Fruit fly (Drosophila melanogaster) whole organism, prepupa: Measurements from ENCODE around the gene TTLL6B.
A peak's percentile ranks its signal among the peaks of the same experiment; 100 is the strongest.

Source experiments
- Blimp-1 ChIP-seq: fragments of 200-800 bp; sonication (Bioruptor generic); optimal IDR thresholded peaks from 3 replicates; lab custom pipeline; 2017; ENCODE audit warnings: missing biosample characterization, missing genetic modification characterization, mild to moderate bottlenecking, moderate library complexity, missing genetic modification reagents
- CG10631 ChIP-seq: fragments of 200-800 bp; sonication (Bioruptor generic); optimal IDR thresholded peaks from 2 replicates; lab custom pipeline; 2016; ENCODE audit warnings: missing biosample characterization, missing genetic modification characterization
- CG10669 ChIP-seq: fragments of 200-800 bp; sonication (Bioruptor generic); optimal IDR thresholded peaks from 3 replicates; lab custom pipeline; 2018; ENCODE audit warnings: missing biosample characterization, mild to moderate bottlenecking, missing genetic modification characterization, moderate library complexity
- CG11294 ChIP-seq: fragments of 200-800 bp; sonication (Bioruptor generic); IDR thresholded peaks from 2 replicates; pipeline ENCODE4 v1.3.6; 2022; ENCODE audit warnings: missing biosample characterization, missing genetic modification characterization
- CG15336 ChIP-seq: fragments of 200-800 bp; sonication (Bioruptor generic); IDR thresholded peaks from 2 replicates; pipeline ENCODE4 v1.3.6; 2022; ENCODE audit warnings: missing biosample characterization, missing genetic modification characterization
- CG1621 ChIP-seq: fragments of 200-800 bp; sonication (Bioruptor generic); optimal IDR thresholded peaks from 3 replicates; lab custom pipeline; 2018; ENCODE audit warnings: missing biosample characterization, mild to moderate bottlenecking, missing genetic modification characterization
- CG16779 ChIP-seq: fragments of 200-800 bp; sonication (Bioruptor generic); optimal IDR thresholded peaks from 3 replicates; lab custom pipeline; 2017; ENCODE audit warnings: missing biosample characterization, mild to moderate bottlenecking, missing genetic modification characterization
- CG31627 ChIP-seq: fragments of 200-800 bp; sonication (Bioruptor generic); optimal IDR thresholded peaks from 3 replicates; lab custom pipeline; 2016; ENCODE audit warnings: missing biosample characterization, missing genetic modification characterization
- CG34406 ChIP-seq: fragments of 200-800 bp; sonication (Bioruptor generic); optimal IDR thresholded peaks from 3 replicates; lab custom pipeline; 2016; ENCODE audit warnings: missing biosample characterization, missing genetic modification characterization
- CG3919 ChIP-seq: fragments of 200-800 bp; sonication (Bioruptor generic); optimal IDR thresholded peaks from 3 replicates; lab custom pipeline; 2016; ENCODE audit warnings: missing biosample characterization, missing genetic modification characterization
- CG4318 ChIP-seq: fragments of 200-800 bp; sonication (Bioruptor generic); optimal IDR thresholded peaks from 3 replicates; lab custom pipeline; 2017; ENCODE audit warnings: missing biosample characterization, mild to moderate bottlenecking, missing genetic modification characterization
- CG6163 ChIP-seq: fragments of 200-800 bp; sonication (Bioruptor generic); IDR thresholded peaks from 3 replicates; pipeline ENCODE4 v1.3.6; 2022; ENCODE audit warnings: missing biosample characterization, missing genetic modification characterization
- CG6276 ChIP-seq: fragments of 200-800 bp; sonication (Bioruptor generic); optimal IDR thresholded peaks from 2 replicates; lab custom pipeline; 2017; ENCODE audit warnings: missing biosample characterization, mild to moderate bottlenecking, missing genetic modification characterization
- CG6792 ChIP-seq: fragments of 200-800 bp; sonication (Bioruptor generic); optimal IDR thresholded peaks from 3 replicates; lab custom pipeline; 2016; ENCODE audit warnings: missing biosample characterization, missing genetic modification characterization
- CG6808 ChIP-seq: fragments of 200-800 bp; sonication (Bioruptor generic); optimal IDR thresholded peaks from 3 replicates; lab custom pipeline; 2017; ENCODE audit warnings: missing biosample characterization, missing genetic modification characterization, mild to moderate bottlenecking, moderate library complexity, missing genetic modification reagents
- CG6854 ChIP-seq: fragments of 200-800 bp; sonication (Bioruptor generic); optimal IDR thresholded peaks from 2 replicates; lab custom pipeline; 2017; ENCODE audit warnings: missing biosample characterization, mild to moderate bottlenecking, missing genetic modification characterization
- CG7368 ChIP-seq: fragments of 200-800 bp; sonication (Bioruptor generic); optimal IDR thresholded peaks from 3 replicates; lab custom pipeline; 2016; ENCODE audit warnings: missing biosample characterization, missing genetic modification characterization
- CG8632 ChIP-seq: fragments of 200-800 bp; sonication (Bioruptor generic); optimal IDR thresholded peaks from 3 replicates; lab custom pipeline; 2016; ENCODE audit warnings: missing biosample characterization, missing genetic modification characterization
- CG9139 ChIP-seq: fragments of 200-800 bp; sonication (Bioruptor generic); optimal IDR thresholded peaks from 3 replicates; lab custom pipeline; 2017; ENCODE audit warnings: missing biosample characterization, mild to moderate bottlenecking, missing genetic modification characterization
- Eip75B ChIP-seq: fragments of 200-800 bp; sonication (Bioruptor generic); optimal IDR thresholded peaks from 3 replicates; lab custom pipeline; 2016; ENCODE audit warnings: missing biosample characterization, missing genetic modification characterization
- Eip78C ChIP-seq: fragments of 200-800 bp; sonication (Bioruptor generic); peaks from one replicate; lab custom pipeline; 2016; ENCODE audit warnings: missing biosample characterization, missing genetic modification characterization
- Ets21C ChIP-seq: fragments of 200-800 bp; sonication (Bioruptor generic); optimal IDR thresholded peaks from 3 replicates; lab custom pipeline; 2016; ENCODE audit warnings: missing biosample characterization, missing genetic modification characterization
- Ets96B ChIP-seq: fragments of 200-800 bp; optimal IDR thresholded peaks from 2 replicates; lab custom pipeline; 2019; ENCODE audit warnings: missing biosample characterization, mild to moderate bottlenecking, missing genetic modification characterization, moderate library complexity
- Gug ChIP-seq: fragments of 200-800 bp; sonication (Bioruptor generic); IDR thresholded peaks from 2 replicates; pipeline ENCODE4 v1.3.6; 2022; ENCODE audit warnings: missing biosample characterization, missing genetic modification characterization
- Hr38 ChIP-seq: sonication (Bioruptor generic); optimal IDR thresholded peaks from 2 replicates; lab custom pipeline; 2016; ENCODE audit warnings: missing biosample characterization, missing genetic modification characterization
- Hr39 ChIP-seq: fragments of 200-800 bp; sonication (Bioruptor generic); optimal IDR thresholded peaks from 2 replicates; lab custom pipeline; 2016; ENCODE audit warnings: missing biosample characterization, missing genetic modification characterization
- Lpt ChIP-seq: fragments of 200-800 bp; sonication (Bioruptor generic); optimal IDR thresholded peaks from 3 replicates; lab custom pipeline; 2016; ENCODE audit warnings: missing biosample characterization, missing genetic modification characterization
- Met ChIP-seq: fragments of 200-800 bp; sonication (Bioruptor generic); optimal IDR thresholded peaks from 3 replicates; lab custom pipeline; 2016; ENCODE audit warnings: missing biosample characterization, missing genetic modification characterization
- Sox102F ChIP-seq: fragments of 200-800 bp; sonication (Bioruptor generic); optimal IDR thresholded peaks from 2 replicates; lab custom pipeline; 2016; ENCODE audit warnings: missing biosample characterization, mild to moderate bottlenecking, missing genetic modification characterization
- Sox14 ChIP-seq: fragments of 200-800 bp; sonication (Bioruptor generic); optimal IDR thresholded peaks from 3 replicates; lab custom pipeline; 2016; ENCODE audit warnings: missing biosample characterization, missing genetic modification characterization
- Sox15 ChIP-seq: fragments of 200-800 bp; sonication (Bioruptor generic); optimal IDR thresholded peaks from 3 replicates; lab custom pipeline; 2016; ENCODE audit warnings: missing biosample characterization, missing genetic modification characterization
- achi ChIP-seq: fragments of 200-800 bp; sonication (Bioruptor generic); optimal IDR thresholded peaks from 3 replicates; lab custom pipeline; 2016; ENCODE audit warnings: missing biosample characterization, missing genetic modification characterization
- acj6 ChIP-seq: fragments of 200-800 bp; sonication (Bioruptor generic); optimal IDR thresholded peaks from 3 replicates; lab custom pipeline; 2016; ENCODE audit warnings: missing biosample characterization, missing genetic modification characterization
- cyc ChIP-seq: fragments of 200-800 bp; sonication (Bioruptor generic); optimal IDR thresholded peaks from 3 replicates; lab custom pipeline; 2016; ENCODE audit warnings: missing biosample characterization, missing genetic modification characterization
- dac ChIP-seq: fragments of 200-800 bp; sonication (Bioruptor generic); optimal IDR thresholded peaks from 2 replicates; lab custom pipeline; 2017; ENCODE audit warnings: missing biosample characterization, mild to moderate bottlenecking, missing genetic modification characterization
- eg ChIP-seq: fragments of 200-800 bp; sonication (Bioruptor generic); IDR thresholded peaks from 3 replicates; pipeline ENCODE4 v1.3.6; 2022; ENCODE audit warnings: missing biosample characterization, missing genetic modification characterization
- esn ChIP-seq: fragments of 200-800 bp; sonication (Bioruptor generic); optimal IDR thresholded peaks from 2 replicates; lab custom pipeline; 2016; ENCODE audit warnings: missing biosample characterization, mild to moderate bottlenecking, missing genetic modification characterization, moderate library complexity
- fd59A ChIP-seq: fragments of 200-800 bp; sonication (Bioruptor generic); optimal IDR thresholded peaks from 2 replicates; lab custom pipeline; 2017; ENCODE audit warnings: missing biosample characterization, mild to moderate bottlenecking, missing genetic modification characterization, missing genetic modification reagents
- fd85E ChIP-seq: fragments of 200-800 bp; sonication (Bioruptor generic); optimal IDR thresholded peaks from 3 replicates; lab custom pipeline; 2016; ENCODE audit warnings: missing biosample characterization, missing genetic modification characterization
- fkh ChIP-seq: fragments of 200-800 bp; sonication (Bioruptor generic); optimal IDR thresholded peaks from 3 replicates; lab custom pipeline; 2017; ENCODE audit warnings: missing biosample characterization, mild to moderate bottlenecking, missing genetic modification characterization, moderate library complexity
- lz ChIP-seq: fragments of 200-800 bp; sonication (Bioruptor generic); optimal IDR thresholded peaks from 3 replicates; lab custom pipeline; 2016; ENCODE audit warnings: missing biosample characterization, missing genetic modification characterization
- net ChIP-seq: fragments of 200-800 bp; sonication (Bioruptor generic); optimal IDR thresholded peaks from 3 replicates; lab custom pipeline; 2016; ENCODE audit warnings: missing biosample characterization, missing genetic modification characterization
- salr ChIP-seq, 2 experiments: fragments of 200-800 bp; sonication (Bioruptor generic); optimal IDR thresholded peaks; 3 replicates each; lab custom pipeline; 2016 to 2018; ENCODE audit warnings: missing biosample characterization in 2 of 2, missing genetic modification characterization in 2 of 2, mild to moderate bottlenecking in 1 of 2
- spab ChIP-seq: fragments of 200-800 bp; sonication (Bioruptor generic); optimal IDR thresholded peaks from 2 replicates; lab custom pipeline; 2017; ENCODE audit warnings: missing biosample characterization, mild to moderate bottlenecking, missing genetic modification characterization, missing genetic modification reagents
- svp ChIP-seq: fragments of 200-800 bp; sonication (Bioruptor generic); peaks from one replicate; lab custom pipeline; 2016; ENCODE audit warnings: missing biosample characterization, missing genetic modification characterization
- topi ChIP-seq: fragments of 200-800 bp; sonication (Bioruptor generic); optimal IDR thresholded peaks from 3 replicates; lab custom pipeline; 2016; ENCODE audit warnings: missing biosample characterization, missing genetic modification characterization

Gene TTLL6B

dm6 chr3R:27226080-27226648 lies 24.6 kb downstream of the TTLL6B start (continued):
- TF ChIP-seq Lpt (no peak), Ets21C (GFP tag; lab: Kevin White, UChicago) (no peak), Blimp-1 (GFP tag; lab: Kevin White, UChicago) (peak; percentile 37), CG1621 (tag; lab: Kevin White, UChicago) (peak; percentile 30), eg (GFP tag; lab: Robert Waterston, UW) (no peak), CG10669 (GFP tag; lab: Kevin White, UChicago) (no peak), CG6163 (no peak), CG11294 (GFP tag; lab: Robert Waterston, UW) (no peak), CG3919 (GFP tag; lab: Kevin White, UChicago) (no peak), CG7368 (GFP tag; lab: Kevin White, UChicago) (no peak), CG16779 (tag; lab: Kevin White, UChicago) (no peak), CG4318 (no peak), dac (GFP tag; lab: Kevin White, UChicago) (no peak), Ets96B (tag; lab: Kevin White, UChicago) (no peak)

- TF ChIP-seq Eip78C (GFP tag; lab: Kevin White, UChicago) (peak; percentile 73), Ets96B (tag; lab: Kevin White, UChicago) (peak; percentile 23), svp (peak; percentile 57), topi (GFP tag; lab: Kevin White, UChicago) (no peak), fd85E (GFP tag; lab: Kevin White, UChicago) (no peak), Met (GFP tag; lab: Kevin White, UChicago) (peak; percentile 13)
Measured at dm6 chr3R:27225490-27225889, 25.3 kb downstream of the TTLL6B start.

- TF ChIP-seq svp (peak; percentile 83), CG3919 (GFP tag; lab: Kevin White, UChicago) (peak; percentile 75), CG8632 (GFP tag; lab: Kevin White, UChicago) (peak; percentile 47), CG9139 (GFP tag; lab: Kevin White, UChicago) (no peak), fkh (GFP tag; lab: Kevin White, UChicago) (no peak), net (GFP tag; lab: Kevin White, UChicago) (peak; percentile 59), lz (GFP tag; lab: Kevin White, UChicago) (peak; percentile 59), Eip78C (GFP tag; lab: Kevin White, UChicago) (peak; percentile 92), CG4318 (no peak), CG6854 (GFP tag; lab: Kevin White, UChicago) (no peak), CG6792 (GFP tag; lab: Kevin White, UChicago) (peak; percentile 67), CG31627 (GFP tag; lab: Kevin White, UChicago) (peak; percentile 61), cyc (peak; percentile 64), Met (GFP tag; lab: Kevin White, UChicago) (peak; percentile 71), Sox14 (GFP tag; lab: Kevin White, UChicago) (peak; percentile 59), fd85E (GFP tag; lab: Kevin White, UChicago) (no peak), achi (GFP tag; lab: Kevin White, UChicago) (peak; percentile 73), CG16779 (tag; lab: Kevin White, UChicago) (no peak), Blimp-1 (GFP tag; lab: Kevin White, UChicago) (no peak), salr (GFP tag; optimal IDR thresholded peaks at IDR 0.05; lab: Kevin White, UChicago) (peak; percentile 42 to 46), Ets21C (GFP tag; lab: Kevin White, UChicago) (peak; percentile 28), CG15336 (peak; percentile 70), CG6276 (GFP tag; lab: Kevin White, UChicago) (peak; percentile 66), acj6 (peak; percentile 66), Gug (GFP tag; lab: Robert Waterston, UW) (0 out of 2 replicates have a peak, but pooled peaks have one; percentile 36), Lpt (peak; percentile 43), Eip75B (GFP tag; lab: Kevin White, UChicago) (peak; percentile 70), Sox102F (GFP tag; lab: Kevin White, UChicago) (peak; percentile 53), esn (GFP tag; lab: Kevin White, UChicago) (peak; percentile 73), fd59A (GFP tag; lab: Kevin White, UChicago) (peak; percentile 51), spab (GFP tag; lab: Kevin White, UChicago) (peak; percentile 60), Sox15 (GFP tag; lab: Kevin White, UChicago) (peak; percentile 33), CG10669 (GFP tag; lab: Kevin White, UChicago) (peak; percentile 70), dac (GFP tag; lab: Kevin White, UChicago) (no peak), CG6808 (GFP tag; lab: Kevin White, UChicago) (peak; percentile 58), Ets96B (tag; lab: Kevin White, UChicago) (peak; percentile 69), Hr39 (GFP tag; lab: Kevin White, UChicago) (peak; percentile 44), Hr38 (GFP tag; lab: Kevin White, UChicago) (no peak), CG34406 (GFP tag; lab: Kevin White, UChicago) (peak; percentile 50), CG10631 (GFP tag; lab: Kevin White, UChicago) (peak; percentile 65)
Measured at dm6 chr3R:27224727-27225126, 26.1 kb downstream of the TTLL6B start.
